Fruit fly (Drosophila melanogaster): ENCODE results near the gene pll.

The pll gene

dm6 chr3R:27253136-27253920, at the start of gene pll:
TSS of gene pll (minus strand) at chr3R:27253182.
- no peak for TF ChIP-seq Dif (GFP tag; optimal IDR thresholded peaks at IDR 0.05; ENCODE audit: partially characterized antibody)
- TF ChIP-seq sage (GFP tag; optimal IDR thresholded peaks at IDR 0.05): no peak
- peak; percentile 84 for TF ChIP-seq rgr (GFP tag; optimal IDR thresholded peaks at IDR 0.05)
- peak; percentile 72 for TF ChIP-seq Sp1 (GFP tag; optimal IDR thresholded peaks at IDR 0.05)
- no peak for TF ChIP-seq Abd-B (GFP tag; optimal IDR thresholded peaks at IDR 0.05)
- no peak for TF ChIP-seq jim (GFP tag; optimal IDR thresholded peaks at IDR 0.05)
- TF ChIP-seq dmrt93B (GFP tag; optimal IDR thresholded peaks at IDR 0.05): no peak
- no peak for TF ChIP-seq Hnf4 (GFP tag; optimal IDR thresholded peaks at IDR 0.05)
- TF ChIP-seq dsf (GFP tag; optimal IDR thresholded peaks at IDR 0.05; ENCODE audit: borderline replicate concordance): no peak
- peak; percentile 50 for TF ChIP-seq CG32264 (GFP tag; optimal IDR thresholded peaks at IDR 0.05)
- TF ChIP-seq br (GFP tag; optimal IDR thresholded peaks at IDR 0.05): no peak
- peak; percentile 84 for TF ChIP-seq h (GFP tag; optimal IDR thresholded peaks at IDR 0.05)
- no peak for TF ChIP-seq woc (GFP tag; optimal IDR thresholded peaks at IDR 0.05)
- TF ChIP-seq CrebA (GFP tag; optimal IDR thresholded peaks at IDR 0.05; ENCODE audit: borderline replicate concordance): no peak
- no peak for TF ChIP-seq lola (GFP tag; optimal IDR thresholded peaks at IDR 0.05)
- TF ChIP-seq brk (GFP tag; optimal IDR thresholded peaks at IDR 0.05): no peak
- TF ChIP-seq tai (GFP tag; optimal IDR thresholded peaks at IDR 0.05): no peak
- TF ChIP-seq usp (GFP tag; optimal IDR thresholded peaks at IDR 0.05): no peak
- TF ChIP-seq foxo (GFP tag; optimal IDR thresholded peaks at IDR 0.05): peak in 1 of 2 experiments; percentile 88
- TF ChIP-seq N (GFP tag; optimal IDR thresholded peaks at IDR 0.05): no peak
- TF ChIP-seq HLH106 (tag; optimal IDR thresholded peaks at IDR 0.05): peak; percentile 84
- peak; percentile 74 for TF ChIP-seq OdsH (GFP tag; optimal IDR thresholded peaks at IDR 0.05)
- TF ChIP-seq Myc (optimal IDR thresholded peaks at IDR 0.05): no peak
- peak; percentile 49 for TF ChIP-seq Mio (GFP tag; optimal IDR thresholded peaks at IDR 0.05)
- TF ChIP-seq Vsx2 (GFP tag; optimal IDR thresholded peaks at IDR 0.05; ENCODE audit: partially characterized antibody): no peak
- peak; percentile 60 for TF ChIP-seq GATAd (GFP tag; optimal IDR thresholded peaks at IDR 0.05)
- peak; percentile 73 for TF ChIP-seq psq (GFP tag; optimal IDR thresholded peaks at IDR 0.05)
- peak; percentile 74 for TF ChIP-seq CG9705 (GFP tag; optimal IDR thresholded peaks at IDR 0.05)
- TF ChIP-seq pan (optimal IDR thresholded peaks at IDR 0.05): no peak
- no peak for TF ChIP-seq Dfd (GFP tag; optimal IDR thresholded peaks at IDR 0.05)
- peak; percentile 82 for TF ChIP-seq ey (GFP tag; optimal IDR thresholded peaks at IDR 0.05)
- no peak for TF ChIP-seq dl (GFP tag; optimal IDR thresholded peaks at IDR 0.05; ENCODE audit: insufficient read depth in 1 of 2, partially characterized antibody in 2 of 2)
- TF ChIP-seq Rel (GFP tag; optimal IDR thresholded peaks at IDR 0.05): no peak
- peak; percentile 61 for TF ChIP-seq Rel (tag; optimal IDR thresholded peaks at IDR 0.05)
- TF ChIP-seq Hr78 (GFP tag; optimal IDR thresholded peaks at IDR 0.05): no peak
- TF ChIP-seq Hr83 (GFP tag; optimal IDR thresholded peaks at IDR 0.05; ENCODE audit: poor library complexity, severe bottlenecking): peak; percentile 91
- TF ChIP-seq sv (GFP tag; optimal IDR thresholded peaks at IDR 0.05): peak; percentile 85
- no peak for TF ChIP-seq fru (GFP tag; optimal IDR thresholded peaks at IDR 0.05)
- no peak for TF ChIP-seq Jra (GFP tag; optimal IDR thresholded peaks at IDR 0.05)

dm6 chr3R:27294113-27294512, 41.1 kb upstream of the pll start:
- no peak for TF ChIP-seq lola (GFP tag; optimal IDR thresholded peaks at IDR 0.05)
- TF ChIP-seq Jra (GFP tag; optimal IDR thresholded peaks at IDR 0.05): no peak
- TF ChIP-seq fru (GFP tag; optimal IDR thresholded peaks at IDR 0.05): no peak
- TF ChIP-seq OdsH (GFP tag; optimal IDR thresholded peaks at IDR 0.05): no peak
- TF ChIP-seq Abd-B (GFP tag; optimal IDR thresholded peaks at IDR 0.05): no peak
- no peak for TF ChIP-seq Rel (GFP tag; optimal IDR thresholded peaks at IDR 0.05)
- no peak for TF ChIP-seq Rel (tag; optimal IDR thresholded peaks at IDR 0.05)
- TF ChIP-seq Myc (optimal IDR thresholded peaks at IDR 0.05): no peak
- TF ChIP-seq CrebA (GFP tag; optimal IDR thresholded peaks at IDR 0.05; ENCODE audit: borderline replicate concordance): no peak
- TF ChIP-seq HLH106 (tag; optimal IDR thresholded peaks at IDR 0.05): no peak
- no peak for TF ChIP-seq woc (GFP tag; optimal IDR thresholded peaks at IDR 0.05)
- TF ChIP-seq Dif (GFP tag; optimal IDR thresholded peaks at IDR 0.05; ENCODE audit: partially characterized antibody): no peak
- no peak for TF ChIP-seq tai (GFP tag; optimal IDR thresholded peaks at IDR 0.05)
- no peak for TF ChIP-seq Dfd (GFP tag; optimal IDR thresholded peaks at IDR 0.05)
- TF ChIP-seq N (GFP tag; optimal IDR thresholded peaks at IDR 0.05): no peak
- TF ChIP-seq brk (GFP tag; optimal IDR thresholded peaks at IDR 0.05): no peak
- no peak for TF ChIP-seq Hr83 (GFP tag; optimal IDR thresholded peaks at IDR 0.05; ENCODE audit: poor library complexity, severe bottlenecking)
- TF ChIP-seq pan (optimal IDR thresholded peaks at IDR 0.05): no peak
- TF ChIP-seq dl (GFP tag; optimal IDR thresholded peaks at IDR 0.05; ENCODE audit: insufficient read depth in 1 of 2, partially characterized antibody in 2 of 2): no peak
- TF ChIP-seq Sp1 (GFP tag; optimal IDR thresholded peaks at IDR 0.05): no peak
